Worm (Caenorhabditis elegans): ENCODE measurements around the gene col-101.

- TF ChIP-seq ref-1 (GFP tag; conservative IDR thresholded peaks at IDR 0.05) (no peak), klf-2 (GFP tag; conservative IDR thresholded peaks at IDR 0.05) (no peak), ztf-23 (GFP tag; IDR thresholded peaks at IDR 0.05) (no peak), cog-1 (tag; optimal IDR thresholded peaks at IDR 0.05) (no peak), med-1 (GFP tag; optimal IDR thresholded peaks at IDR 0.05; ENCODE audit: insufficient read depth) (no peak), ztf-29 (GFP tag; IDR thresholded peaks at IDR 0.05) (no peak), T22C8.4 (GFP tag; IDR thresholded peaks at IDR 0.05) (no peak), flt-1 (GFP tag; IDR thresholded peaks at IDR 0.05) (no peak)
Observed at ce11 chrIV:295734-296201, 31.1 kb downstream of the col-101 start.
